Worm (Caenorhabditis elegans): ENCODE data around the gene frpr-14.

- TF ChIP-seq elt-3 (tag; optimal IDR thresholded peaks at IDR 0.05), result no peak
- no peak for TF ChIP-seq lsy-2 (tag; optimal IDR thresholded peaks at IDR 0.05)
- no peak for TF ChIP-seq mls-2 (tag; optimal IDR thresholded peaks at IDR 0.05)
- no peak for TF ChIP-seq ceh-39 (tag; optimal IDR thresholded peaks at IDR 0.05)
- TF ChIP-seq unc-39 (tag; optimal IDR thresholded peaks at IDR 0.05), result no peak
- TF ChIP-seq nhr-76 (tag; optimal IDR thresholded peaks at IDR 0.05), result no peak
- no peak for TF ChIP-seq nhr-28 (tag; optimal IDR thresholded peaks at IDR 0.05)
- TF ChIP-seq nhr-12 (tag; optimal IDR thresholded peaks at IDR 0.05), result no peak
- TF ChIP-seq nhr-237 (tag; optimal IDR thresholded peaks at IDR 0.05), result no peak
- TF ChIP-seq flh-1 (GFP tag; optimal IDR thresholded peaks at IDR 0.05), result no peak
- TF ChIP-seq unc-62 (GFP tag; optimal IDR thresholded peaks at IDR 0.05), result no peak
- no peak for TF ChIP-seq sptf-1 (tag; optimal IDR thresholded peaks at IDR 0.05)
Observed at ce11 chrII:621141-621540, 29.6 kb upstream of the frpr-14 start.

All from whole organism, mixed stage, embryonic.